Fruit fly (Drosophila melanogaster): ENCODE data around the gene CG12093.
A peak's percentile ranks its signal among the peaks of the same experiment; 100 is the strongest.

The CG12093 gene

DNA sequence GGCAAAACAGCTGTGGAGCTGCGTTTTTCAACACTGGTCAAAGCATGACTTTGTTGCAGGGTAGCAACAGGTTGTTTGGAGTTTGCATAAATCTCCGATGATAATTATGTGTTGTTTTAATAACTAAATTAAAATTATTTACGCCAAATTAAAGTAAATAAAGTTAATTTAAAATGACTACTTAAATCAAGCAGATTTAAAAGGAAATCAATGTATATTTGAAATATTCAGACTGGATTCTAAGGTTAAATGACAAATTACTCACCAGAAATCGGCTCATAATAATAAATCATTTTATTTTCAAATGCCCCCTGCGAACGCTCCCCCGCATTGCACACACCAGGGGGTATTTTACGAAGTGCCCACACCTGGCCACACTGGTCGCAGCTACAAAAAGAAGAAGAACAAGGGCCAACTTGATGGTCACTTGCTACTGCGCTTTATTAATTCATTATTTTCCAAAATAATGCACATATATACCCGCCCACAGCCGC, at the start of gene CG12093, which contains the start of gene Atg2 (continued):
- TF ChIP-seq CG12659 (GFP tag; optimal IDR thresholded peaks at IDR 0.05) = peak; percentile 96
- TF ChIP-seq Taf1 (GFP tag; IDR thresholded peaks at IDR 0.05) = peak; percentile 84
- TF ChIP-seq zfh1 (GFP tag; IDR thresholded peaks at IDR 0.05) = peak; percentile 92
- TF ChIP-seq CG4360 (GFP tag; IDR thresholded peaks at IDR 0.05) = no peak; the same call in 1 of the 2 replicates
- TF ChIP-seq stc (GFP tag; IDR thresholded peaks at IDR 0.05) = peak; percentile 91
- no peak for TF ChIP-seq CG15479 (GFP tag; optimal IDR thresholded peaks at IDR 0.05)
- TF ChIP-seq Side (GFP tag; optimal IDR thresholded peaks at IDR 0.05) = peak; percentile 53
- TF ChIP-seq trem (tag; optimal IDR thresholded peaks at IDR 0.05) = peak; percentile 80
- TF ChIP-seq kni (GFP tag; optimal IDR thresholded peaks at IDR 0.05) = peak; percentile 36
- TF ChIP-seq CG2678 (tag; optimal IDR thresholded peaks at IDR 0.05) = peak; percentile 92
- no peak for TF ChIP-seq HLHmδ (GFP tag; optimal IDR thresholded peaks at IDR 0.05)
- TF ChIP-seq cas (GFP tag; IDR thresholded peaks at IDR 0.05) = peak; percentile 89
- TF ChIP-seq CG32767 (GFP tag; IDR thresholded peaks at IDR 0.05) = peak; percentile 92
- TF ChIP-seq hb (GFP tag; IDR thresholded peaks at IDR 0.05; ENCODE audit: partially characterized antibody) = no peak
- TF ChIP-seq CG9932 (GFP tag; IDR thresholded peaks at IDR 0.05) = peak; percentile 98
- peak; percentile 62 for TF ChIP-seq pnt (GFP tag; optimal IDR thresholded peaks at IDR 0.05)
- peak; percentile 75 for TF ChIP-seq CG2875 (GFP tag; optimal IDR thresholded peaks at IDR 0.05)
- peak; percentile 94 for TF ChIP-seq ci (GFP tag; IDR thresholded peaks at IDR 0.05)
- peak; percentile 64 for TF ChIP-seq CG1603 (tag; optimal IDR thresholded peaks at IDR 0.05)
- peak; percentile 90 for TF ChIP-seq Meics (GFP tag; optimal IDR thresholded peaks at IDR 0.05)
- TF ChIP-seq Mrtf (GFP tag; IDR thresholded peaks at IDR 0.05) = peak; percentile 87
- peak; percentile 91 for TF ChIP-seq CG18262 (tag; optimal IDR thresholded peaks at IDR 0.05)
- peak; percentile 95 for TF ChIP-seq tgo (GFP tag; IDR thresholded peaks at IDR 0.05)
- TF ChIP-seq CG7963 (GFP tag; IDR thresholded peaks at IDR 0.05; ENCODE audit: partially characterized antibody) = no peak
- TF ChIP-seq CG7556 (GFP tag; optimal IDR thresholded peaks at IDR 0.05) = peak; percentile 92
- TF ChIP-seq CG10462 (GFP tag; optimal IDR thresholded peaks at IDR 0.05) = peak; percentile 87
- TF ChIP-seq CG7987 (GFP tag; optimal IDR thresholded peaks at IDR 0.05) = peak; percentile 68
- no peak for TF ChIP-seq unc-4 (GFP tag; IDR thresholded peaks at IDR 0.05; ENCODE audit: partially characterized antibody)
- no peak for TF ChIP-seq ERR (GFP tag; optimal IDR thresholded peaks at IDR 0.05)
- TF ChIP-seq CG2202 (tag; optimal IDR thresholded peaks at IDR 0.05) = peak; percentile 73
- TF ChIP-seq pita (GFP tag; optimal IDR thresholded peaks at IDR 0.05) = no peak
- TF ChIP-seq Ptx1 (GFP tag; IDR thresholded peaks at IDR 0.05) = peak; percentile 96
- peak; percentile 88 for TF ChIP-seq CG15601 (tag; optimal IDR thresholded peaks at IDR 0.05)
- TF ChIP-seq ap (GFP tag; IDR thresholded peaks at IDR 0.05) = peak; percentile 92
- TF ChIP-seq Aef1 (GFP tag; IDR thresholded peaks at IDR 0.05) = peak; percentile 93
- TF ChIP-seq CG9609 (GFP tag; optimal IDR thresholded peaks at IDR 0.05) = peak; percentile 45
- TF ChIP-seq Ada2b (GFP tag; IDR thresholded peaks at IDR 0.05) = peak; percentile 89
- peak; percentile 95 for TF ChIP-seq CG15269 (tag; optimal IDR thresholded peaks at IDR 0.05)
- TF ChIP-seq CG33557 (GFP tag; optimal IDR thresholded peaks at IDR 0.05) = peak; percentile 86
- TF ChIP-seq Hr78 (GFP tag; optimal IDR thresholded peaks at IDR 0.05) = peak in 1 of 2 experiments; percentile 39
- peak; percentile 94 for TF ChIP-seq grau (tag; optimal IDR thresholded peaks at IDR 0.05)
- TF ChIP-seq Mad (GFP tag; optimal IDR thresholded peaks at IDR 0.05) = peak; percentile 87
- no peak for TF ChIP-seq Hr39 (optimal IDR thresholded peaks at IDR 0.05)
- peak; percentile 95 for TF ChIP-seq CG8924 (tag; optimal IDR thresholded peaks at IDR 0.05)
- no peak for TF ChIP-seq CG8478 (optimal IDR thresholded peaks at IDR 0.05)
- TF ChIP-seq exex (tag; optimal IDR thresholded peaks at IDR 0.05) = peak; percentile 74
- TF ChIP-seq Bgb (GFP tag; IDR thresholded peaks at IDR 0.05; ENCODE audit: partially characterized antibody) = peak; percentile 45; the same call in 1 of the 2 replicates
- peak; percentile 84 for TF ChIP-seq Fer1 (GFP tag; optimal IDR thresholded peaks at IDR 0.05)
- peak; percentile 83 for TF ChIP-seq tap (tag; optimal IDR thresholded peaks at IDR 0.05)
- peak; percentile 29 for TF ChIP-seq en (GFP tag; optimal IDR thresholded peaks at IDR 0.05)
- peak; percentile 83 for TF ChIP-seq sens-2 (GFP tag; IDR thresholded peaks at IDR 0.05)
